ENCODE assay signal across 5 fruit fly cellular contexts in genomic region chr2L:9493375-9494263, dm6.
TF ChIP-seq lines count a peak whose summit lies in the region.

No protein-coding gene starts in this region.

TF ChIP-seq in whole organism, adult, 20 proteins besides CTCF, POLR2A, EP300 and RAD21 (continued from another document):
- no peak for TF ChIP-seq CG1620 (GFP tag; optimal IDR thresholded peaks at IDR 0.05; lab: Kevin White, UChicago)

TF ChIP-seq in whole organism, embryonic, 481 proteins besides CTCF, POLR2A, EP300 and RAD21 (continued from another document and continues in another):
- TF ChIP-seq CG9932 (GFP tag; IDR thresholded peaks at IDR 0.05; lab: Robert Waterston, UW) (0 out of 2 replicates have a peak, but pooled peaks have one; percentile 27), Hr51 (GFP tag; optimal IDR thresholded peaks at IDR 0.05; lab: Kevin White, UChicago) (peak in 1 of 2 experiments; percentile 63), Adf1 (GFP tag; IDR thresholded peaks at IDR 0.05; lab: Robert Waterston, UW) (no peak), Hr3 (GFP tag; optimal IDR thresholded peaks at IDR 0.05; lab: Kevin White, UChicago) (no peak), abd-A (tag; optimal IDR thresholded peaks at IDR 0.05; lab: Kevin White, UChicago) (no peak), amos (GFP tag; IDR thresholded peaks at IDR 0.05; lab: Robert Waterston, UW; ENCODE audit: partially characterized antibody) (no peak), tll (GFP tag; optimal IDR thresholded peaks at IDR 0.05; lab: Kevin White, UChicago) (no peak), tna (GFP tag; IDR thresholded peaks at IDR 0.05; lab: Robert Waterston, UW; ENCODE audit: partially characterized antibody) (no peak), vvl (GFP tag; IDR thresholded peaks at IDR 0.05; lab: Robert Waterston, UW) (0 out of 2 replicates have a peak, but pooled peaks have one; percentile 41), Dek (tag; optimal IDR thresholded peaks at IDR 0.05; lab: Kevin White, UChicago) (peak; percentile 17), mirr (GFP tag; optimal IDR thresholded peaks at IDR 0.05; lab: Kevin White, UChicago) (peak; percentile 15), kah (GFP tag; optimal IDR thresholded peaks at IDR 0.05; lab: Kevin White, UChicago) (no peak), CG12659 (GFP tag; optimal IDR thresholded peaks at IDR 0.05; lab: Kevin White, UChicago) (peak; percentile 15), btn (GFP tag; optimal IDR thresholded peaks at IDR 0.05; lab: Kevin White, UChicago) (no peak), Chrac-16 (GFP tag; optimal IDR thresholded peaks at IDR 0.05; lab: Kevin White, UChicago) (no peak), CrebB (tag; optimal IDR thresholded peaks at IDR 0.05; lab: Kevin White, UChicago) (no peak), ac (GFP tag; optimal IDR thresholded peaks at IDR 0.05; lab: Kevin White, UChicago) (no peak), so (GFP tag; IDR thresholded peaks at IDR 0.05; lab: Robert Waterston, UW) (no peak), Med (GFP tag; lab: Kevin White, UChicago) (peak; percentile 74), Side (GFP tag; optimal IDR thresholded peaks at IDR 0.05; lab: Kevin White, UChicago) (no peak), jumu (GFP tag; optimal IDR thresholded peaks at IDR 0.05; lab: Kevin White, UChicago) (no peak), hb (GFP tag; IDR thresholded peaks at IDR 0.05; lab: Robert Waterston, UW; ENCODE audit: partially characterized antibody) (no peak), Kr (GFP tag; optimal IDR thresholded peaks at IDR 0.05; lab: Kevin White, UChicago) (no peak), Dip3 (GFP tag; optimal IDR thresholded peaks at IDR 0.05; lab: Kevin White, UChicago) (no peak), CG8478 (optimal IDR thresholded peaks at IDR 0.05; lab: Kevin White, UChicago) (no peak), gcm2 (GFP tag; optimal IDR thresholded peaks at IDR 0.05; lab: Kevin White, UChicago) (no peak), seq (GFP tag; IDR thresholded peaks at IDR 0.05; lab: Robert Waterston, UW) (0 out of 2 replicates have a peak, but pooled peaks have one; percentile 12), CG7987 (GFP tag; optimal IDR thresholded peaks at IDR 0.05; lab: Kevin White, UChicago) (no peak), crp (GFP tag; optimal IDR thresholded peaks at IDR 0.05; lab: Kevin White, UChicago) (no peak), CG13287 (GFP tag; IDR thresholded peaks at IDR 0.05; lab: Robert Waterston, UW; ENCODE audit: partially characterized antibody) (no peak), CG7963 (GFP tag; IDR thresholded peaks at IDR 0.05; lab: Robert Waterston, UW; ENCODE audit: partially characterized antibody) (no peak), ssp (GFP tag; IDR thresholded peaks at IDR 0.05; lab: Robert Waterston, UW) (no peak)

TF ChIP-seq in whole organism, prepupa, 60 proteins besides CTCF, POLR2A, EP300 and RAD21 (continued from another document and continues in another):
- TF ChIP-seq CG15336 (GFP tag; IDR thresholded peaks at IDR 0.05; lab: Robert Waterston, UW) (peak; percentile 58; the same call in 1 of the 2 replicates), Hr4 (GFP tag; optimal IDR thresholded peaks at IDR 0.05; lab: Kevin White, UChicago) (peak; percentile 73), fkh (GFP tag; optimal IDR thresholded peaks at IDR 0.05; lab: Kevin White, UChicago) (no peak), CG11294 (GFP tag; IDR thresholded peaks at IDR 0.05; lab: Robert Waterston, UW) (no peak), spab (GFP tag; optimal IDR thresholded peaks at IDR 0.05; lab: Kevin White, UChicago) (no peak), CG11762 (GFP tag; optimal IDR thresholded peaks at IDR 0.05; lab: Kevin White, UChicago; ENCODE audit: insufficient read depth) (peak; percentile 15), CG1621 (tag; optimal IDR thresholded peaks at IDR 0.05; lab: Kevin White, UChicago) (peak; percentile 14), CG16779 (tag; optimal IDR thresholded peaks at IDR 0.05; lab: Kevin White, UChicago) (no peak), CG10631 (GFP tag; optimal IDR thresholded peaks at IDR 0.05; lab: Kevin White, UChicago) (no peak), Sox14 (GFP tag; optimal IDR thresholded peaks at IDR 0.05; lab: Kevin White, UChicago) (peak; percentile 96), vri (GFP tag; optimal IDR thresholded peaks at IDR 0.05; lab: Kevin White, UChicago) (peak; percentile 17), acj6 (GFP tag; optimal IDR thresholded peaks at IDR 0.05; lab: Kevin White, UChicago) (peak; percentile 43), CG6163 (GFP tag; IDR thresholded peaks at IDR 0.05; lab: Robert Waterston, UW) (peak; percentile 83), cyc (GFP tag; optimal IDR thresholded peaks at IDR 0.05; lab: Kevin White, UChicago) (peak; percentile 54), Sox102F (GFP tag; optimal IDR thresholded peaks at IDR 0.05; lab: Kevin White, UChicago) (peak; percentile 45), Met (GFP tag; optimal IDR thresholded peaks at IDR 0.05; lab: Kevin White, UChicago) (peak; percentile 67), net (GFP tag; optimal IDR thresholded peaks at IDR 0.05; lab: Kevin White, UChicago) (peak; percentile 10), svp (GFP tag; lab: Kevin White, UChicago) (peak; percentile 47), CG6792 (GFP tag; optimal IDR thresholded peaks at IDR 0.05; lab: Kevin White, UChicago) (no peak), achi (GFP tag; optimal IDR thresholded peaks at IDR 0.05; lab: Kevin White, UChicago) (peak; percentile 40), CG11902 (GFP tag; optimal IDR thresholded peaks at IDR 0.05; lab: Kevin White, UChicago) (peak; percentile 17), CG32006 (GFP tag; optimal IDR thresholded peaks at IDR 0.05; lab: Kevin White, UChicago) (peak; percentile 31), topi (GFP tag; optimal IDR thresholded peaks at IDR 0.05; lab: Kevin White, UChicago) (peak; percentile 45), CG7368 (GFP tag; optimal IDR thresholded peaks at IDR 0.05; lab: Kevin White, UChicago) (peak; percentile 36), fd59A (GFP tag; optimal IDR thresholded peaks at IDR 0.05; lab: Kevin White, UChicago) (no peak), fd85E (GFP tag; optimal IDR thresholded peaks at IDR 0.05; lab: Kevin White, UChicago) (no peak), Smox (GFP tag; optimal IDR thresholded peaks at IDR 0.05; lab: Kevin White, UChicago) (peak; percentile 62), CG8319 (GFP tag; optimal IDR thresholded peaks at IDR 0.05; lab: Kevin White, UChicago) (peak; percentile 28), CG34406 (GFP tag; optimal IDR thresholded peaks at IDR 0.05; lab: Kevin White, UChicago) (no peak), Eip75B (GFP tag; optimal IDR thresholded peaks at IDR 0.05; lab: Kevin White, UChicago) (peak; percentile 54), Lpt (GFP tag; optimal IDR thresholded peaks at IDR 0.05; lab: Kevin White, UChicago) (no peak), Eip93F (GFP tag; optimal IDR thresholded peaks at IDR 0.05; lab: Kevin White, UChicago) (no peak), Hr38 (GFP tag; optimal IDR thresholded peaks at IDR 0.05; lab: Kevin White, UChicago) (no peak), Ets96B (tag; optimal IDR thresholded peaks at IDR 0.05; lab: Kevin White, UChicago) (peak; percentile 31)

TF ChIP-seq in whole organism, pupa, 21 proteins besides CTCF, POLR2A, EP300 and RAD21 (continued from another document):
- TF ChIP-seq CG8301 (tag; optimal IDR thresholded peaks at IDR 0.05; lab: Kevin White, UChicago), result peak; percentile 24

TF ChIP-seq in whole organism, wandering third instar larva, 38 proteins besides CTCF, POLR2A, EP300 and RAD21 (continued from another document):
- TF ChIP-seq Myc (optimal IDR thresholded peaks at IDR 0.05; lab: Kevin White, UChicago) (no peak), h (GFP tag; optimal IDR thresholded peaks at IDR 0.05; lab: Kevin White, UChicago) (peak; percentile 71), Sp1 (GFP tag; optimal IDR thresholded peaks at IDR 0.05; lab: Kevin White, UChicago) (peak; percentile 53), usp (GFP tag; optimal IDR thresholded peaks at IDR 0.05; lab: Kevin White, UChicago) (no peak), psq (GFP tag; optimal IDR thresholded peaks at IDR 0.05; lab: Kevin White, UChicago) (peak; percentile 97), foxo (GFP tag; optimal IDR thresholded peaks at IDR 0.05; lab: Kevin White, UChicago) (peak in 1 of 2 experiments; percentile 59), Hr78 (GFP tag; optimal IDR thresholded peaks at IDR 0.05; lab: Kevin White, UChicago) (no peak), Mio (GFP tag; optimal IDR thresholded peaks at IDR 0.05; lab: Kevin White, UChicago) (no peak), OdsH (GFP tag; optimal IDR thresholded peaks at IDR 0.05; lab: Kevin White, UChicago) (peak; percentile 23), dmrt93B (GFP tag; optimal IDR thresholded peaks at IDR 0.05; lab: Kevin White, UChicago) (peak; percentile 16), ey (GFP tag; optimal IDR thresholded peaks at IDR 0.05; lab: Kevin White, UChicago) (peak; percentile 63), Hr83 (GFP tag; optimal IDR thresholded peaks at IDR 0.05; lab: Kevin White, UChicago; ENCODE audit: poor library complexity, severe bottlenecking) (peak; percentile 19), fru (GFP tag; optimal IDR thresholded peaks at IDR 0.05; lab: Kevin White, UChicago) (peak; percentile 63), br (GFP tag; optimal IDR thresholded peaks at IDR 0.05; lab: Kevin White, UChicago) (no peak), Dif (GFP tag; optimal IDR thresholded peaks at IDR 0.05; lab: Kevin White, UChicago; ENCODE audit: partially characterized antibody) (peak; percentile 63), GATAd (GFP tag; optimal IDR thresholded peaks at IDR 0.05; lab: Kevin White, UChicago) (no peak)
